Worm (Caenorhabditis elegans) whole organism, young adult: ENCODE measurements around the gene F26D2.3.

Experiments
- B0019.2 ChIP-seq: fragments of 200-800 bp; sonication (Bioruptor generic); conservative IDR thresholded peaks from 2 replicates; pipeline ENCODE4 v1.3.6; 2022; ENCODE audit warnings: missing genetic modification reagents, missing genetic modification characterization, missing compliant biosample characterization
- B0336.3 ChIP-seq: fragments of 200-800 bp; sonication (Bioruptor generic); IDR thresholded peaks from 2 replicates; pipeline ENCODE4 v1.3.6; 2022; ENCODE audit warnings: missing genetic modification characterization, missing compliant biosample characterization
- C17E4.6 ChIP-seq: fragments of 200-800 bp; sonication (Bioruptor generic); IDR thresholded peaks from 2 replicates; pipeline ENCODE4 v1.3.6; 2022; ENCODE audit warnings: missing genetic modification reagents, missing genetic modification characterization, missing compliant biosample characterization
- F23B12.7 ChIP-seq: sonication (generic microtip); optimal IDR thresholded peaks from 2 replicates; lab custom pipeline; 2017; ENCODE audit warnings: missing genetic modification characterization, mild to moderate bottlenecking, missing compliant biosample characterization, antibody characterized with exemption, moderate library complexity; ENCODE audit not compliant: insufficient read depth
- F39B2.1 ChIP-seq: fragments of 200-800 bp; sonication (Bioruptor generic); IDR thresholded peaks from 2 replicates; pipeline ENCODE4 v1.3.6; 2022; ENCODE audit warnings: missing genetic modification reagents, missing genetic modification characterization, missing compliant biosample characterization
- F57A8.1 ChIP-seq: fragments of 200-800 bp; sonication (Bioruptor generic); optimal IDR thresholded peaks from 2 replicates; lab custom pipeline; 2018; ENCODE audit warnings: mild to moderate bottlenecking, missing genetic modification characterization, moderate library complexity, missing compliant biosample characterization
- F57C9.4 ChIP-seq: sonication (generic microtip); optimal IDR thresholded peaks from 2 replicates; lab custom pipeline; 2017; ENCODE audit warnings: mild to moderate bottlenecking, missing genetic modification characterization, missing compliant biosample characterization
- K11D2.4 ChIP-seq: fragments of 200-800 bp; sonication (Bioruptor generic); IDR thresholded peaks from 2 replicates; pipeline ENCODE4 v1.3.6; 2022; ENCODE audit warnings: missing genetic modification reagents, missing genetic modification characterization, missing compliant biosample characterization
- K12H6.12 ChIP-seq: fragments of 200-800 bp; sonication (Bioruptor generic); optimal IDR thresholded peaks from 2 replicates; lab custom pipeline; 2018; ENCODE audit warnings: mild to moderate bottlenecking, missing genetic modification characterization, missing compliant biosample characterization
- T07F8.4 ChIP-seq: sonication (generic microtip); optimal IDR thresholded peaks from 2 replicates; lab custom pipeline; 2016; ENCODE audit warnings: mild to moderate bottlenecking, missing genetic modification characterization, moderate library complexity, missing compliant biosample characterization
- Y53F4B.3 ChIP-seq: fragments of 200-800 bp; sonication (Bioruptor generic); IDR thresholded peaks from 2 replicates; pipeline ENCODE4 v1.3.6; 2022; ENCODE audit warnings: missing genetic modification reagents, missing genetic modification characterization, missing compliant biosample characterization
- Y56A3A.18 ChIP-seq: fragments of 200-800 bp; sonication (Bioruptor generic); IDR thresholded peaks from 2 replicates; pipeline ENCODE4 v1.3.6; 2022; ENCODE audit warnings: missing genetic modification reagents, missing genetic modification characterization, missing compliant biosample characterization
- Y67H2A.10 ChIP-seq: fragments of 200-800 bp; sonication (Bioruptor generic); conservative IDR thresholded peaks from 2 replicates; pipeline ENCODE4 v1.3.6; 2022; ENCODE audit warnings: missing genetic modification reagents, missing genetic modification characterization, missing compliant biosample characterization
- Y79H2A.3 ChIP-seq: fragments of 200-800 bp; sonication (Bioruptor generic); conservative IDR thresholded peaks from 2 replicates; pipeline ENCODE4 v1.3.6; 2022; ENCODE audit warnings: missing genetic modification reagents, missing genetic modification characterization, missing compliant biosample characterization
- Y95B8A.8 ChIP-seq: fragments of 200-800 bp; sonication (Bioruptor generic); IDR thresholded peaks from 2 replicates; pipeline ENCODE4 v1.3.6; 2022; ENCODE audit warnings: missing genetic modification reagents, missing genetic modification characterization, missing compliant biosample characterization
- attf-3 ChIP-seq: fragments of 200-800 bp; sonication (Bioruptor generic); conservative IDR thresholded peaks from 2 replicates; pipeline ENCODE4 v1.3.6; 2022; ENCODE audit warnings: missing genetic modification reagents, missing genetic modification characterization, missing compliant biosample characterization
- ceh-100 ChIP-seq: fragments of 200-800 bp; sonication (Bioruptor generic); IDR thresholded peaks from 2 replicates; pipeline ENCODE4 v1.3.6; 2022; ENCODE audit warnings: missing genetic modification reagents, missing genetic modification characterization, missing compliant biosample characterization
- ceh-40 ChIP-seq: fragments of 200-800 bp; sonication (Bioruptor generic); IDR thresholded peaks from 2 replicates; pipeline ENCODE4 v1.3.6; 2022; ENCODE audit warnings: missing genetic modification characterization, missing compliant biosample characterization
- ceh-58 ChIP-seq: fragments of 200-800 bp; sonication (Bioruptor generic); IDR thresholded peaks from 2 replicates; pipeline ENCODE4 v1.3.6; 2022; ENCODE audit warnings: missing genetic modification characterization, missing compliant biosample characterization
- ceh-79 ChIP-seq: sonication (generic microtip); optimal IDR thresholded peaks from 2 replicates; lab custom pipeline; 2017; ENCODE audit warnings: mild to moderate bottlenecking, missing genetic modification characterization, missing compliant biosample characterization
- ceh-91 ChIP-seq: fragments of 200-800 bp; sonication (Bioruptor generic); IDR thresholded peaks from 2 replicates; pipeline ENCODE4 v1.3.6; 2022; ENCODE audit warnings: missing genetic modification reagents, missing genetic modification characterization, missing compliant biosample characterization
- ekl-4 ChIP-seq: fragments of 200-800 bp; sonication (Bioruptor generic); IDR thresholded peaks from 2 replicates; pipeline ENCODE4 v1.3.6; 2022; ENCODE audit warnings: missing genetic modification reagents, missing genetic modification characterization, missing compliant biosample characterization
- gei-17 ChIP-seq: fragments of 200-800 bp; sonication (Bioruptor generic); optimal IDR thresholded peaks from 2 replicates; lab custom pipeline; 2018; ENCODE audit warnings: mild to moderate bottlenecking, missing genetic modification characterization, missing compliant biosample characterization
- hlh-26 ChIP-seq: fragments of 200-800 bp; sonication (Bioruptor generic); conservative IDR thresholded peaks from 2 replicates; pipeline ENCODE4 v1.3.6; 2022; ENCODE audit warnings: missing genetic modification reagents, missing genetic modification characterization, missing compliant biosample characterization
- hmg-20 ChIP-seq: fragments of 200-800 bp; sonication (Bioruptor generic); IDR thresholded peaks from 2 replicates; pipeline ENCODE4 v1.3.6; 2022; ENCODE audit warnings: missing genetic modification reagents, missing genetic modification characterization, missing compliant biosample characterization
- lin-35 ChIP-seq, 3 experiments: fragments of 150-350 bp in 2 of 3; sonication (generic microtip) in 1 of 3; optimal IDR thresholded peaks; 2 replicates each; lab custom pipeline; 2014 to 2018; ENCODE audit warnings: missing biosample characterization in 3 of 3, missing genetic modification characterization in 3 of 3, missing genetic modification reagents in 3 of 3
- lir-1 ChIP-seq: fragments of 200-800 bp; sonication (Bioruptor generic); conservative IDR thresholded peaks from 2 replicates; pipeline ENCODE4 v1.3.6; 2022; ENCODE audit warnings: missing genetic modification reagents, missing genetic modification characterization, missing compliant biosample characterization
- lsl-1 ChIP-seq: fragments of 200-800 bp; sonication (Bioruptor generic); optimal IDR thresholded peaks from 2 replicates; lab custom pipeline; 2018; ENCODE audit warnings: mild to moderate bottlenecking, missing genetic modification characterization, moderate library complexity, missing compliant biosample characterization
- lsy-27 ChIP-seq: sonication (generic microtip); optimal IDR thresholded peaks from 2 replicates; lab custom pipeline; 2017; ENCODE audit warnings: missing genetic modification characterization, mild to moderate bottlenecking, missing compliant biosample characterization, antibody characterized with exemption, missing genotype, borderline replicate concordance; ENCODE audit not compliant: insufficient read depth
- mcd-1 ChIP-seq: fragments of 200-800 bp; sonication (Bioruptor generic); IDR thresholded peaks from 2 replicates; pipeline ENCODE4 v1.3.6; 2022; ENCODE audit warnings: missing genetic modification reagents, missing genetic modification characterization, missing compliant biosample characterization
- nfya-2 ChIP-seq: fragments of 200-800 bp; sonication (Bioruptor generic); IDR thresholded peaks from 2 replicates; pipeline ENCODE4 v1.3.6; 2022; ENCODE audit warnings: missing genetic modification reagents, missing genetic modification characterization, missing compliant biosample characterization
- nfyb-1 ChIP-seq: fragments of 200-800 bp; sonication (Bioruptor generic); IDR thresholded peaks from 2 replicates; pipeline ENCODE4 v1.3.6; 2022; ENCODE audit warnings: missing genetic modification reagents, missing genetic modification characterization, missing compliant biosample characterization
- nhr-80 ChIP-seq: sonication (generic microtip); optimal IDR thresholded peaks from 2 replicates; lab custom pipeline; 2016; ENCODE audit warnings: missing genetic modification characterization, missing compliant biosample characterization
- pbrm-1 ChIP-seq: fragments of 200-800 bp; sonication (Bioruptor generic); IDR thresholded peaks from 2 replicates; pipeline ENCODE4 v1.3.6; 2022; ENCODE audit warnings: missing genetic modification reagents, missing genetic modification characterization, missing compliant biosample characterization
- snpc-1.3 ChIP-seq: sonication (generic microtip); optimal IDR thresholded peaks from 2 replicates; lab custom pipeline; 2017; ENCODE audit warnings: missing genetic modification characterization, mild to moderate bottlenecking, missing compliant biosample characterization, antibody characterized with exemption, moderate library complexity, missing genotype, missing genetic modification reagents; ENCODE audit not compliant: insufficient read depth
- snpc-4 ChIP-seq, 5 experiments: fragments of 150-350 bp in 1 of 5; sonication (generic microtip) in 4 of 5; optimal IDR thresholded peaks; 2 replicates each; lab custom pipeline; 2014 to 2018; ENCODE audit warnings: missing genetic modification characterization in 5 of 5, missing biosample characterization in 3 of 5, antibody characterized with exemption in 2 of 5, mild to moderate bottlenecking in 2 of 5, missing compliant biosample characterization in 2 of 5, missing genotype in 2 of 5, moderate library complexity in 2 of 5, missing genetic modification reagents in 1 of 5
- somi-1 ChIP-seq: fragments of 200-800 bp; sonication (Bioruptor generic); optimal IDR thresholded peaks from 2 replicates; lab custom pipeline; 2018; ENCODE audit warnings: mild to moderate bottlenecking, missing genetic modification characterization, missing compliant biosample characterization
- tlf-1 ChIP-seq: fragments of 200-800 bp; sonication (Bioruptor generic); optimal IDR thresholded peaks from 2 replicates; lab custom pipeline; 2018; ENCODE audit warnings: mild to moderate bottlenecking, missing genetic modification characterization, missing compliant biosample characterization
- unc-62 ChIP-seq: fragments of 150-350 bp; optimal IDR thresholded peaks from 2 replicates; lab custom pipeline; 2014; ENCODE audit warnings: missing biosample characterization, missing genetic modification reagents, missing genetic modification characterization
- xnd-1 ChIP-seq: sonication (generic microtip); optimal IDR thresholded peaks from 2 replicates; lab custom pipeline; 2016; ENCODE audit warnings: missing genotype, missing genetic modification reagents, missing genetic modification characterization, missing compliant biosample characterization
- zfh-2 ChIP-seq: fragments of 200-800 bp; sonication (Bioruptor generic); conservative IDR thresholded peaks from 2 replicates; pipeline ENCODE4 v1.3.6; 2022; ENCODE audit warnings: missing genetic modification reagents, missing genetic modification characterization, missing compliant biosample characterization

The F26D2.3 gene

ce11 chrV:16407663-16408062, at the start of gene F26D2.3:
Gene F26D2.3 (plus strand): TSS chrV:16407963.
- TF ChIP-seq ekl-4 (no peak), K11D2.4 (GFP tag; lab: Robert Waterston, UW) (no peak), xnd-1 (tag; lab: Kevin White, UChicago) (no peak)

ce11 chrV:16361350-16361749, 46.4 kb upstream of the F26D2.3 start:
- TF ChIP-seq lsy-27 (tag; lab: Kevin White, UChicago): no peak
- TF ChIP-seq nfyb-1 (GFP tag; lab: Robert Waterston, UW): peak; percentile 98

- TF ChIP-seq ceh-40 (GFP tag; lab: Robert Waterston, UW) (no peak), B0336.3 (peak; percentile 21; the same call in 1 of the 2 replicates), Y56A3A.18 (GFP tag; lab: Robert Waterston, UW) (0 out of 2 replicates have a peak, but pooled peaks have one; percentile 42), B0019.2 (GFP tag; lab: Robert Waterston, UW) (0 out of 2 replicates have a peak, but pooled peaks have one; percentile 34), lir-1 (GFP tag; lab: Robert Waterston, UW) (no peak), Y95B8A.8 (0 out of 2 replicates have a peak, but pooled peaks have one; percentile 25), nfyb-1 (GFP tag; lab: Robert Waterston, UW) (0 out of 2 replicates have a peak, but pooled peaks have one; percentile 14), ceh-91 (GFP tag; lab: Robert Waterston, UW) (no peak)
- TF ChIP-seq, all 124 proteins: peak for 5
Measured at ce11 chrV:16367575-16367974, 40.2 kb upstream of the F26D2.3 start, which contains the start of gene W08G11.3. Gene W08G11.3 (plus strand): TSS chrV:16367681.

ce11 chrV:16368143-16368542, 39.6 kb upstream of the F26D2.3 start:
- TF ChIP-seq F23B12.7 (tag; lab: Kevin White, UChicago) (no peak), F57A8.1 (GFP tag; lab: Kevin White, UChicago) (no peak), lin-35 (GFP tag; optimal IDR thresholded peaks at IDR 0.05; lab: Kevin White, UChicago) (no peak), F57C9.4 (no peak), somi-1 (GFP tag; lab: Kevin White, UChicago) (no peak), ceh-40 (GFP tag; lab: Robert Waterston, UW) (no peak), Y79H2A.3 (GFP tag; lab: Robert Waterston, UW) (no peak), snpc-1.3 (tag; lab: Kevin White, UChicago) (no peak), attf-3 (GFP tag; lab: Robert Waterston, UW) (no peak), pbrm-1 (GFP tag; lab: Robert Waterston, UW) (no peak), nhr-80 (tag; lab: Kevin White, UChicago) (no peak), lsl-1 (GFP tag; lab: Kevin White, UChicago) (no peak), ceh-100 (GFP tag; lab: Robert Waterston, UW) (no peak), hmg-20 (GFP tag; lab: Robert Waterston, UW) (no peak), lsy-27 (tag; lab: Kevin White, UChicago) (no peak), snpc-4 (GFP tag; optimal IDR thresholded peaks at IDR 0.05; lab: Kevin White, UChicago) (no peak), snpc-4 (tag; optimal IDR thresholded peaks at IDR 0.05; lab: Kevin White, UChicago) (no peak), hlh-26 (GFP tag; lab: Robert Waterston, UW) (no peak), K12H6.12 (tag; lab: Kevin White, UChicago) (no peak), T07F8.4 (tag; lab: Kevin White, UChicago) (no peak)

- TF ChIP-seq F39B2.1 (GFP tag; lab: Robert Waterston, UW) (no peak), Y67H2A.10 (GFP tag; lab: Robert Waterston, UW) (no peak), C17E4.6 (GFP tag; lab: Robert Waterston, UW) (no peak), ceh-58 (no peak), ceh-79 (tag; lab: Kevin White, UChicago) (peak; percentile 90), mcd-1 (peak; percentile 83), Y53F4B.3 (0 out of 2 replicates have a peak, but pooled peaks have one; percentile 24), gei-17 (GFP tag; lab: Kevin White, UChicago) (peak; percentile 45), tlf-1 (GFP tag; lab: Kevin White, UChicago) (peak; percentile 40), zfh-2 (GFP tag; lab: Robert Waterston, UW) (peak; percentile 96), unc-62 (no peak), nfya-2 (GFP tag; lab: Robert Waterston, UW) (0 out of 2 replicates have a peak, but pooled peaks have one; percentile 42)
Measured at ce11 chrV:16370039-16370438, 37.7 kb upstream of the F26D2.3 start.
